Worm (Caenorhabditis elegans) whole organism, L4 larva: ENCODE measurements around the gene Y49E10.21.

ENCODE experiments used
- aly-2 ChIP-seq: sonication (generic microtip); optimal IDR thresholded peaks from 2 replicates; lab custom pipeline; 2018; ENCODE audit warnings: missing biosample characterization, missing genetic modification characterization
- ama-1 ChIP-seq: fragments of 150-350 bp; optimal IDR thresholded peaks from 2 replicates; lab custom pipeline; 2014; ENCODE audit warnings: inconsistent platforms, mixed read lengths
- ceh-28 ChIP-seq: fragments of 150-350 bp; optimal IDR thresholded peaks from 2 replicates; lab custom pipeline; 2014; ENCODE audit warnings: missing biosample characterization, missing genetic modification reagents, missing genetic modification characterization
- ceh-62 ChIP-seq: sonication (generic microtip); optimal IDR thresholded peaks from 2 replicates; lab custom pipeline; 2017; ENCODE audit warnings: missing biosample characterization, missing genetic modification characterization
- mep-1 ChIP-seq: fragments of 150-350 bp; sonication (generic microtip); optimal IDR thresholded peaks from 3 replicates; lab custom pipeline; 2014; ENCODE audit warnings: missing biosample characterization, missing genetic modification characterization
- nhr-77 ChIP-seq: fragments of 150-350 bp; optimal IDR thresholded peaks from 2 replicates; lab custom pipeline; 2014; ENCODE audit warnings: missing biosample characterization, missing genetic modification characterization
- php-3 ChIP-seq: fragments of 200-800 bp; sonication (Bioruptor generic); IDR thresholded peaks from 2 replicates; pipeline ENCODE4 v1.3.6; 2022; ENCODE audit warnings: missing genetic modification reagents, missing genetic modification characterization, missing compliant biosample characterization
- pqm-1 ChIP-seq: sonication (generic microtip); optimal IDR thresholded peaks from 2 replicates; lab custom pipeline; 2017; ENCODE audit warnings: missing biosample characterization, missing genetic modification characterization
- snpc-1.2 ChIP-seq: fragments of 200-800 bp; sonication (Bioruptor generic); IDR thresholded peaks from 2 replicates; pipeline ENCODE4 v1.3.6; 2022; ENCODE audit warnings: missing genetic modification reagents, missing genetic modification characterization, missing compliant biosample characterization
- ztf-11 ChIP-seq: fragments of 150-350 bp; optimal IDR thresholded peaks from 2 replicates; lab custom pipeline; 2014; ENCODE audit warnings: missing biosample characterization, missing genetic modification characterization

ce11 chrIII:12469800-12470199 is 12.4 kb downstream of the Y49E10.21 start:
- TF ChIP-seq mep-1 (tag; lab: Kevin White, UChicago) = no peak
- no peak for TF ChIP-seq pqm-1 (tag; lab: Kevin White, UChicago)
- no peak for TF ChIP-seq nhr-77 (tag; lab: Kevin White, UChicago)
- no peak for TF ChIP-seq ztf-11 (tag; lab: Kevin White, UChicago)
- TF ChIP-seq snpc-1.2 (GFP tag; lab: Robert Waterston, UW) = no peak
- TF ChIP-seq ceh-62 = no peak
- no peak for TF ChIP-seq php-3 (GFP tag; lab: Robert Waterston, UW)
- no peak for TF ChIP-seq ceh-28 (tag; lab: Kevin White, UChicago)
- no peak for TF ChIP-seq aly-2
- TF ChIP-seq ama-1 (lab: Kevin White, UChicago) = no peak
